Worm (Caenorhabditis elegans) whole organism, L4/young adult: ENCODE results near the gene C18D4.12.

Source experiments
- W03F9.2 ChIP-seq: fragments of 150-350 bp; optimal IDR thresholded peaks from 2 replicates; lab custom pipeline; 2014; ENCODE audit warnings: missing biosample characterization, missing genetic modification characterization
- dao-5 ChIP-seq: sonication (generic microtip); optimal IDR thresholded peaks from 2 replicates; lab custom pipeline; 2016; ENCODE audit warnings: missing genotype, missing genetic modification characterization, moderate library complexity, missing compliant biosample characterization
- him-1 ChIP-seq: sonication (generic microtip); optimal IDR thresholded peaks from 2 replicates; lab custom pipeline; 2016; ENCODE audit warnings: missing genotype, missing genetic modification reagents, missing genetic modification characterization, missing compliant biosample characterization

C18D4.12 gene

DNA sequence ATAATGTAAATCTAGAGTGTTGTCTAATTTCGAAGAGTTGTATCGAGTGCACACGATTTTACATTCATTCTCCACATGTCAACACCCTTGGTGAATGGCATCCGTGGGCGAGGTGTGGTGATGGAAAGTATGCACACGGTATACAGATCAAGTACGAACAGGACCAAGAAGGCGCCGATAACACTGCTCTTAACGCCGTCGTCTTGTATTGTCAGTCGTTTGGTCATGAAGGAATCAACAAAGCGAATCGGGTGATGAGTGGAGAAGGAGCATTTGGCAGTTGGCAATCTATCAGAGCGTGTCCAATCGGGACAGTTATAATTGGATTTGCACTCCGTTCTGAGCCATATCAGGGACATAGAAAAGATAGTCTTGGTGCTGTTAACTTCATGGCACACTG lies 2.8 kb upstream of the C18D4.12 start:
- no peak for TF ChIP-seq him-1 (tag; lab: Kevin White, UChicago)
- no peak for TF ChIP-seq dao-5
- no peak for TF ChIP-seq W03F9.2

DNA sequence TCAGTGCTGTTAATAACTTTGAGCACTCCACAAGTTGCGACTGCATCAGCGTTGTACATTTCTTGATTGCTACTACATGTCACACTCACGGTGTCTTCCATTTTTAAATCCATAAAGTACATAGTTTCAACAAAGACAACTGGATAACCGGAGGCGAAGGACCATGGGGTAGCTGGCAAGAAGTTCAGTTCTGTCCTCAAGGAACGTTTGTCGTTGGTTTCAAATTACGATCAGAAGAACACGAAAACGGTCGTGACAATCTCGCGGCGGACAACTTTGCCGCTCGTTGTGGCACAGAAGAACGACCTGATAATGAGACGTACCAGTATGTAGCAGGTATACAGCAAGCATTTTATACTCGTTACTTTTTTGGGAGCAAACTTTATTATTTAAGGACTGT lies 2.3 kb upstream of the C18D4.12 start, which contains the start of gene C18D4.3:
C18D4.3 (minus strand) TSS at position 101 of the 400 bp plus-strand sequence.
- TF ChIP-seq dao-5 = no peak
- TF ChIP-seq W03F9.2 = no peak
- no peak for TF ChIP-seq him-1 (tag; lab: Kevin White, UChicago)

DNA sequence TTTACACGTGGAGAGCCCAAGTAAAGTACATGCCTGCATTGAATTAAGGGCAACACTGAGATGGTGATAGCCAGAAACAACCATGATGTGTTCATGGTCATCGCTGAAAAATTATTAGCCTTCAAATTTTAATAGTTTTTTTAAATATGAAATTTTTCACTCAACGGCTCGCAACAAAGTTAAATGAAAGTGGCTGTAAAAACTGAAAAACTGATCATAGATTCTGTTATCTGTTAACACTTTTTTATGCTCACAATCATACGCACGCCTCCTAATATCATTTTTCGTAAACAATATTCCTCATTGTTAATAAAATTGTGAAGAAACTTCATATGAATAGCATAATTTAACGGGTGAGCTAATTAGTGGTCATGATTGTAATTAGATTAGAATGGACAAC lies 1.0 kb upstream of the C18D4.12 start, which contains the start of gene C18D4.4:
C18D4.4 (minus strand) TSS at position 101 of the 400 bp plus-strand sequence.
- TF ChIP-seq dao-5 = no peak
- no peak for TF ChIP-seq him-1 (tag; lab: Kevin White, UChicago)

DNA sequence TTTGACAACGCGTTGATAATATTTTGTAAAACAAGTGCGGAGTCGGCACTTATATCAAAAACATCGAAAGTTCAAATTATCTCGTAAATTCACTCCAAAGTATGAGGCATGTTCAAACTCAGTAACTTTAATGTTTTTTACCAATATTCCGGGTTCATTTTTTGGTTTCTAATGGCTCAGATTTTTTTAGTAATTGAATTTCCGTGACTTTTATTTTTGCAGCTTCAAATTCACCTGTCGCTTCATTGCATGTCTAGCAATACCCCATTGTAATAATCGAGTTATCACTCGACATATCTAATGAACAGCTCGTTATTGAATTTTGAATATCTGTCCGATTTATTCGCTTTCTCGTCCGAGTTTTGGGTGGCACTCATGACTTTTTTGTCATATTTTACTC lies 2.7 kb downstream of the C18D4.12 start, which contains the start of gene srz-90:
srz-90 (plus strand) TSS at position 301 of the 400 bp plus-strand sequence.
- TF ChIP-seq him-1 (tag; lab: Kevin White, UChicago) (no peak), W03F9.2 (no peak), dao-5 (no peak)

DNA sequence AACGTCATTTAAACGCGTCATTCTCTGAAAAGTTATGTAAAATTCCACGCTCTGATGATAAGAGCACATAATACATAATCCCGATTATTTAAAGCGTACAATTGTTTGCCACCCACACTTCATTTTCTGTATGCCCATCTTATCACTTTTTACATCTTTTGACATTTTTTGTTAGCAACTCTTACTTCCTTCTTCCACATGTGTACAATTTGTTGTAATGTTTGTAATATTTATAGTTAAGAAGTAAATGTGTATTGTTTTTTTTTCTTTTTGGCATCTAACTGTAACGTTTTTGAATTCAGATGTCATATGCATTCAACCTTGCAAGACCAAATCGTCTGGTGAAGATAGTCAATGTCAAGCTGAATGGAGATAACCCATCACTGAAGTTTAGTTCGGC lies 9.7 kb downstream of the C18D4.12 start, which contains the start of gene fbxa-136:
fbxa-136 (plus strand) TSS at position 301 of the 400 bp plus-strand sequence.
- no peak for TF ChIP-seq W03F9.2
- no peak for TF ChIP-seq dao-5
- no peak for TF ChIP-seq him-1 (tag; lab: Kevin White, UChicago)

DNA sequence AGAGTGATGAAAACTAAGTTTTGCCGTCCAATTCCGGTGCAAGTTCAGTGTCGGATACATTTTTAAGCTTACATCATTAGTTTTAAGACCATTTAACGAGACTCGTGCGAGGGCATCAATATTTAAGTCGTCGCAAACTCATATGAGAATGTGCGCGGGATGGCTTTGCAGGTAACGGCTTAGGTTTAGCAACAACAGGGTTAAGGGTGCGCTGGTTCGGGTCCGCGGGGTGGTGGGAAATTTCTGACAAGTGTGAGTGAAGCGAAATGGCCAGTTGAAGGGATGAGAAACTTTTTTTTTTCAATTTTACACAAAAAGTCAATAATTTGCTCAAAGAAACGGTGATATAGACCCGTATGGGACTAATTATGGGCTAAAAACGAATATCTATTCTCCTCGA lies 16.6 kb downstream of the C18D4.12 start:
- TF ChIP-seq W03F9.2 = no peak
- no peak for TF ChIP-seq dao-5
- no peak for TF ChIP-seq him-1 (tag; lab: Kevin White, UChicago)

DNA sequence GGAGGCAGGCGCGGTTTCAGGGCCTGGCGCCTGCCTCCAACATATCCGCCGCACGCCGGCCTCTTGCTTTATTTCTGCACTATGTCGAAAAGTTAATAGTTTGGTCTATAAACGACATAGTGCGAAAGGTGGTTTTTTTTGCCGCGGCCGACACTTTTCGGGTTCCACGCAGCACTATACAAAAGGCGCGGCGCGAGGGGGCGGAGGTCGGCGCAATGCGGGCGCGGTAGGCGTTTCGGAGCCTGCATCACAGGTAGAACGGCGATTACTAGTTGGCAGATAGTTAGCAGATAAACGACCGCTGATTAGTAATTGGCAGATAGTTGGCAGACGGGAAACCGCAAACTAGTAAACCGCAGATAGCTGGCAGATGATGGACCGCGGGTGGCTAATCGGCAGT lies 17.6 kb downstream of the C18D4.12 start:
- no peak for TF ChIP-seq W03F9.2
- no peak for TF ChIP-seq dao-5
- TF ChIP-seq him-1 (tag; lab: Kevin White, UChicago) = no peak

DNA sequence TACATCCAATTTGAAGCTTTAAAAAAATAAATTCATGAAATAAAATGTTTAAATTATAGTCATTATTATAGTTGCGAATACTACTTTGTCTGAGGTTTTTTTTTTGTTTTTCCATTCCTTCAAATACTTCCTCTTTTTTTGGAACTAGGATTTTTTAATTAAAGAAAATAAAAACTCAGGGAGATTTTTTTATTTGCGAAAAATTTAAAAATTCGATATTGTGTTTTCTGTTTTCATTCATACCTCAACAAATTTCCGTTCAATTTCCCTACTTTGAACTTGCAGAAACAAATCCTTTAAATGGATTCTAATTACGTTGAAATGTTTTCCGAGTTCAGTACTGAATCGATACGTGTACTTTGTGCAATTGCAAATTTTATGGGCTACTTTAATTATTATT lies 21.9 kb downstream of the C18D4.12 start, which contains the start of gene srw-32:
srw-32 (plus strand) TSS at position 301 of the 400 bp plus-strand sequence.
- no peak for TF ChIP-seq W03F9.2
- no peak for TF ChIP-seq dao-5
- no peak for TF ChIP-seq him-1 (tag; lab: Kevin White, UChicago)

DNA sequence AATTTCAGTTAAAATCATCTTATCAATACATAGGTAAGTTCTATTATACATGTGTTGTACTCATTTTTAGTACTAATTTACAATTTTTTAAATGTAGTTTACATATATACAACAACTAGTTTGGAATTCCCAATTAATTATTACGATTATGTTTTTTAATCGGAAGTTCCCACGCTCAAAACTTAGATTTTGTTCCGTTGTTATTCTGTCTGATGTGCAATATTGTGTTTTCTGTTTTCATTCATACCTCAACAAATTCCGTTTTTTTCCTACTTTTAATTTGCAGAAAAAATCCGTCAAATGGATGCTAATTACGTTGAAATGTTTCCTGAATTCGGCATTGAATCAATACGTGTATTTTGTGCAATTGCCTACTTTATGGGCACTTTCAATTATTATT lies 24.1 kb downstream of the C18D4.12 start, which contains the start of gene srw-31:
srw-31 (plus strand) TSS at position 301 of the 400 bp plus-strand sequence.
- TF ChIP-seq him-1 (tag; lab: Kevin White, UChicago) (no peak), W03F9.2 (no peak), dao-5 (no peak)

DNA sequence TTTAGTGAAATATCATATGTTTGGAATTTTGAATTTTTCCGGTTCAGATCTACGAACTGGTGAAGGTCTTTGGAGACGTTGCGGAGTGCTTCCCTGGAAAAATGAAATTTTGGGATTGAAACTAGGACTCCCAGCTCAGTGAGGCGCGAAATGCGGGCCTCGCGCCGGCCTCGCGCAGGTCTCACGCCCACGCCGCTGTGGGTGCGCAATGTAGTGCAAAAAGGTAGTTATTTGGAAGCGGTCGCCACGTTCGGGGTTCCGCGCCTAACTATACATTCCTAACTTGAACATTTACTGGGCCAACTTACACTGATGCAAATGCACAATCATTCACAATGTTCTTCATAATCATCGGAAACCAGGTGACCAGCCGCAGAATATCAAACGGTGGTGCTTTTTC lies 30.3 kb downstream of the C18D4.12 start:
- no peak for TF ChIP-seq him-1 (tag; lab: Kevin White, UChicago)
- no peak for TF ChIP-seq dao-5
- TF ChIP-seq W03F9.2 = no peak

DNA sequence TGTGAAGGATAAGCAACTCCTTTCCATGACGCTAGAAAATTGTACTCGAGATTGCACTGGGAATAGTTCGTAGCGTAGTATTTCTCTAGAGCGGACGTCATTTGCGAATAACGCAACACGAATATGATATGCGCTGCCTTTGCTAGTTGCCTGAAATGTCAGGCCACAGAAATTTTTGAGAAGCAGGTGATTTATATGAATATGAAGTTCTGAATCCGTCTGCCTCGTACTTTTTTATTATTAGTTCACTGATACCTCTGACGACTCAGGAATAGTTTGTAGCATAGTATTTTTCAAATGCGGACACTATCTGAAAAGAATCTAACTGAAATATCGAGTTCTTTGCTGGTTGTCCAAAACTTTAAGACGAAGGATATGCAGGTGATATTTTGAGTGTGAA lies 34.3 kb downstream of the C18D4.12 start, which contains the start of gene srh-118:
srh-118 (minus strand) TSS at position 101 of the 400 bp plus-strand sequence.
- no peak for TF ChIP-seq dao-5
- no peak for TF ChIP-seq him-1 (tag; lab: Kevin White, UChicago)
- no peak for TF ChIP-seq W03F9.2

DNA sequence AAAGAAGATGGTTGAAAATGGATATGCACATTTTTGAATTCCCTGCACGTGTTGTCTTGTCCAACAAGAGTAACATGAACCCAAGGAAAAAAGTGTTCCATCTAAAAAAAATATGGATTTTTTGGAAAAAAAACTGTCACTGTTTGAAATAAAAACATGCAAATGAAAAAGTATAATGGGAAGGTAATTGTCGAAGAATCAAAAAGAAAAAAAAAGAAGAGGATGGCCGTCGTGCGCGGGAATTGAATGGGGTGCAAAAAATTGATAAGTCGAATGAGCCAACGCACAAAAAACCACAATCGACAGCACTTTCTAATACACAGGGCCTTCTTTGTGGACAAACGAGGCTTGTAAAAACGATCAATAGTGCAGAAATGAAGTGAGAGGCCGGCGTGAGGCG lies 36.7 kb downstream of the C18D4.12 start, which contains the start of gene fbxa-102:
fbxa-102 (minus strand) TSS at position 101 of the 400 bp plus-strand sequence.
- TF ChIP-seq W03F9.2 (no peak), dao-5 (no peak), him-1 (tag; lab: Kevin White, UChicago) (no peak)

DNA sequence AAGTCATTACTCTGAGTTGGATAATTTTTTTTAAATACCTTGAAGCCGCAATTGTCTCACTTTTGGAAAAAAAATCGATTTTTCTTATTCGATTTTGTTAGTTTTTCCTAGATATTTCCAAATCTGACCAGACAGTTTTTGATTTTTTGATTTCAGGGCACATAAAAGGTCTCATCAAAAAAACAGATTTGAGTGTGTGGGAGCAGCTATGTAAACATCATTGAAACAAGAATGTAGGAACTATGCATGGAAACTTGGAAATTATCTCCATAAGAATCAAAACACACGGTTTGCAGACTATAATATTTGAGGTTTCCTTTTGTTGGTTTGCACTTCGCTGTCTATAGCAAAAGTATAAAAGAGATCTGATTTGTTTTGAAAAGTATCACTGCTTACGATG lies 44.4 kb downstream of the C18D4.12 start, which contains the start of gene scl-24:
scl-24 (plus strand) TSS at position 301 of the 400 bp plus-strand sequence.
- TF ChIP-seq dao-5 (no peak), him-1 (tag; lab: Kevin White, UChicago) (no peak), W03F9.2 (no peak)

DNA sequence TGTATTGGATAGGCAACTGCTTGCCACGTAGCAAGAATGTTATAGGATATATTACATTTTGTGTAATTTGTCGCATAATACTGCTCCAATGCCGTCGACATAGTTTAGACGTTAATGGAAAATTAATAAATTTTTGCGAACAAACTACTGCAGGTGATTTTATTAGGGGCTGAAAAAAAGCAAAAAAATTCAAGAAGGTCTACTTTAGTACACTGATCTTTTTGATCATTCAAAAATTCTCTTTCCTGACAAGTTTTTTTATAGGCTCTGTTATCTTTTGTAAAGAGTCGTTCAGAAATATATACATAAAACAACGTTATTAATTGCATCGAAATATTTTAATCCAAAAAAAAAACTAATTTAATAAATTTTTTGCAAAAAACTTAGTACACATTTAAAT lies 45.3 kb downstream of the C18D4.12 start, which contains the start of gene srh-111:
srh-111 (minus strand) TSS at position 101 of the 400 bp plus-strand sequence.
- TF ChIP-seq him-1 (tag; lab: Kevin White, UChicago) = no peak
- no peak for TF ChIP-seq dao-5
- no peak for TF ChIP-seq W03F9.2
